Worm (Caenorhabditis elegans): Measurements from ENCODE around the gene dhhc-8.

The dhhc-8 gene

ce11 chrIII:13087437-13087836 lies 20.0 kb upstream of the dhhc-8 start:
- TF ChIP-seq ceh-16 (tag; optimal IDR thresholded peaks at IDR 0.05) (no peak), nhr-21 (tag; optimal IDR thresholded peaks at IDR 0.05) (no peak), unc-62 (GFP tag; optimal IDR thresholded peaks at IDR 0.05) (no peak), crh-2 (tag; optimal IDR thresholded peaks at IDR 0.05) (no peak), sma-3 (GFP tag; optimal IDR thresholded peaks at IDR 0.05) (no peak), fos-1 (tag; optimal IDR thresholded peaks at IDR 0.05) (no peak), sem-4 (tag; optimal IDR thresholded peaks at IDR 0.05) (no peak), blmp-1 (tag; optimal IDR thresholded peaks at IDR 0.05; ENCODE audit: insufficient read depth) (no peak), nhr-6 (tag; optimal IDR thresholded peaks at IDR 0.05) (no peak), nhr-10 (tag; optimal IDR thresholded peaks at IDR 0.05) (no peak), lin-39 (tag; optimal IDR thresholded peaks at IDR 0.05) (no peak), ztf-11 (tag; optimal IDR thresholded peaks at IDR 0.05) (no peak), egl-27 (tag; optimal IDR thresholded peaks at IDR 0.05) (no peak), ztf-4 (tag; optimal IDR thresholded peaks at IDR 0.05) (no peak), ceh-82 (tag; optimal IDR thresholded peaks at IDR 0.05) (no peak), nhr-129 (tag; optimal IDR thresholded peaks at IDR 0.05) (no peak), C34F6.9 (tag; optimal IDR thresholded peaks at IDR 0.05) (no peak), snpc-4 (tag; optimal IDR thresholded peaks at IDR 0.05) (no peak), nhr-23 (tag; optimal IDR thresholded peaks at IDR 0.05) (no peak), peb-1 (tag; optimal IDR thresholded peaks at IDR 0.05) (no peak)

ce11 chrIII:13091072-13091538 lies 16.3 kb upstream of the dhhc-8 start, which contains the start of gene Y39E4B.13:
Gene Y39E4B.13 (plus strand): TSS chrIII:13091122.
- TF ChIP-seq crh-2 (tag; optimal IDR thresholded peaks at IDR 0.05) (no peak), C34F6.9 (tag; optimal IDR thresholded peaks at IDR 0.05) (no peak), elt-1 (tag; optimal IDR thresholded peaks at IDR 0.05) (no peak), sem-4 (tag; optimal IDR thresholded peaks at IDR 0.05) (no peak), lin-13 (GFP tag; optimal IDR thresholded peaks at IDR 0.05) (no peak), mbf-1 (tag; optimal IDR thresholded peaks at IDR 0.05) (no peak), skn-1 (tag; optimal IDR thresholded peaks at IDR 0.05) (no peak)

ce11 chrIII:13092352-13092751 lies 15.1 kb upstream of the dhhc-8 start:
- no peak for TF ChIP-seq sma-3 (GFP tag; optimal IDR thresholded peaks at IDR 0.05)
- no peak for TF ChIP-seq nhr-77 (tag; optimal IDR thresholded peaks at IDR 0.05)
- no peak for TF ChIP-seq crh-2 (tag; optimal IDR thresholded peaks at IDR 0.05)

ce11 chrIII:13099190-13099875 lies 8.1 kb upstream of the dhhc-8 start, which contains the start of gene pqn-83:
Gene pqn-83 (minus strand): TSS chrIII:13099461.
- TF ChIP-seq nhr-11 (tag; optimal IDR thresholded peaks at IDR 0.05) (no peak), zag-1 (tag; optimal IDR thresholded peaks at IDR 0.05) (no peak), nhr-12 (tag; optimal IDR thresholded peaks at IDR 0.05) (no peak), elt-1 (tag; optimal IDR thresholded peaks at IDR 0.05) (no peak), nhr-6 (tag; optimal IDR thresholded peaks at IDR 0.05) (no peak), sem-4 (tag; optimal IDR thresholded peaks at IDR 0.05) (no peak), lin-39 (tag; optimal IDR thresholded peaks at IDR 0.05) (no peak), lin-11 (tag; optimal IDR thresholded peaks at IDR 0.05) (no peak), ztf-11 (tag; optimal IDR thresholded peaks at IDR 0.05) (no peak), ztf-1 (GFP tag; conservative IDR thresholded peaks at IDR 0.05) (no peak), sma-9 (GFP tag; optimal IDR thresholded peaks at IDR 0.05) (no peak), sma-9 (tag; optimal IDR thresholded peaks at IDR 0.05) (no peak), unc-55 (GFP tag; optimal IDR thresholded peaks at IDR 0.05) (no peak), egl-27 (tag; optimal IDR thresholded peaks at IDR 0.05) (no peak), peb-1 (tag; optimal IDR thresholded peaks at IDR 0.05) (no peak)

- TF ChIP-seq blmp-1 (tag; optimal IDR thresholded peaks at IDR 0.05; ENCODE audit: insufficient read depth) (peak; percentile 94), alr-1 (tag; optimal IDR thresholded peaks at IDR 0.05) (no peak), nhr-129 (tag; optimal IDR thresholded peaks at IDR 0.05) (peak; percentile 81), nhr-25 (tag; optimal IDR thresholded peaks at IDR 0.05) (peak; percentile 58), crh-2 (tag; optimal IDR thresholded peaks at IDR 0.05) (peak; percentile 79), ztf-4 (tag; optimal IDR thresholded peaks at IDR 0.05) (no peak), dmd-4 (tag; optimal IDR thresholded peaks at IDR 0.05) (no peak), sma-3 (GFP tag; optimal IDR thresholded peaks at IDR 0.05) (peak; percentile 62)
Observed at ce11 chrIII:13101070-13101469, 6.3 kb upstream of the dhhc-8 start.
